Fruit fly (Drosophila melanogaster) ovary, adult (tissue): Measurements from ENCODE around the gene Atg5.

ENCODE experiments used
- CG17801 ChIP-seq: fragments of 200-800 bp; optimal IDR thresholded peaks from 2 replicates; lab custom pipeline; 2019; ENCODE audit warnings: missing biosample characterization, mild to moderate bottlenecking, missing genetic modification characterization, moderate library complexity; ENCODE audit not compliant: partially characterized antibody

Gene Atg5

dm6 chrX:7333858-7334800 is 10.6 kb upstream of the Atg5 start:
- peak; percentile 32 for TF ChIP-seq CG17801 (GFP tag; lab: Kevin White, UChicago)

dm6 chrX:7333298-7333743 is 9.8 kb upstream of the Atg5 start:
- TF ChIP-seq CG17801 (GFP tag; lab: Kevin White, UChicago) = no peak

- no peak for TF ChIP-seq CG17801 (GFP tag; lab: Kevin White, UChicago)
Measured at dm6 chrX:7332493-7332892, 8.9 kb upstream of the Atg5 start.

- TF ChIP-seq CG17801 (GFP tag; lab: Kevin White, UChicago) = no peak
Measured at dm6 chrX:7332091-7332490, 8.5 kb upstream of the Atg5 start, which contains the start of gene CG42780. CG42780 (minus strand) TSS chrX:7332191.

- no peak for TF ChIP-seq CG17801 (GFP tag; lab: Kevin White, UChicago)
Measured at dm6 chrX:7328746-7329145, 5.2 kb upstream of the Atg5 start, which contains the start of gene Acsf3. Acsf3 (plus strand) TSS chrX:7329046.

dm6 chrX:7324816-7325246 is 1.3 kb upstream of the Atg5 start:
- TF ChIP-seq CG17801 (GFP tag; lab: Kevin White, UChicago) = peak; percentile 98

- TF ChIP-seq CG17801 (GFP tag; lab: Kevin White, UChicago) = no peak
Measured at dm6 chrX:7321829-7322228, 1.7 kb downstream of the Atg5 start.

dm6 chrX:7320455-7321224 is 2.9 kb downstream of the Atg5 start:
- TF ChIP-seq CG17801 (GFP tag; lab: Kevin White, UChicago) = no peak

- TF ChIP-seq CG17801 (GFP tag; lab: Kevin White, UChicago) = no peak
Measured at dm6 chrX:7319703-7320088, 3.9 kb downstream of the Atg5 start.

dm6 chrX:7319053-7319702 is 4.4 kb downstream of the Atg5 start:
- peak; percentile 55 for TF ChIP-seq CG17801 (GFP tag; lab: Kevin White, UChicago)

- TF ChIP-seq CG17801 (GFP tag; lab: Kevin White, UChicago) = no peak
Measured at dm6 chrX:7318464-7318863, 5.1 kb downstream of the Atg5 start.

- TF ChIP-seq CG17801 (GFP tag; lab: Kevin White, UChicago) = peak; percentile 83
Measured at dm6 chrX:7317214-7318210, 6.1 kb downstream of the Atg5 start.

dm6 chrX:7315925-7316650 is 7.5 kb downstream of the Atg5 start:
- TF ChIP-seq CG17801 (GFP tag; lab: Kevin White, UChicago) = no peak
